Fruit fly (Drosophila melanogaster): ENCODE data around the gene CG4278.
A peak's percentile ranks its signal among the peaks of the same experiment; 100 is the strongest.

Gene CG4278

DNA sequence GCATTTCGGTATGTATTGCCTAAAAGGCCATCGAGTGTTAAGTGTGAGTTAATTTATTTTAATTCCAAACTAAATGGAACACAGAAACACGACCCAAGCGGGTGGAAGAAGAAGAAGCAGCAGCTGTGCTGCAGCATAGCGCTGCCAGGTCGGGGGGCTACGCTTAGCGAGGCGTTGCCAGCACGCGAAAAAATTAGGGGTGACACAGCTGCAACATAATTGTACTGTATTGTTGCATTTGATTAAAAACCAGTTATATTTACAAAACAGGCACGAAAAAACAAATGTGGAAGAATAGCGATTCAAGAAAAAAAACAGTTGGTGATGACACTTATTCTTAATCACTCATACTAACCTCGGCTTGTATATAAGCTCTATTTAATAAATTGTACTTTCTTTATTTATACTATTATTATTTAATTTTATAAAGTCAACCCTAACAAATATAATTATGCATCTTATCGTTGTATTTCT, 23.3 kb downstream of the CG4278 start (continued):
- TF ChIP-seq CG15336 (GFP tag; IDR thresholded peaks at IDR 0.05) = peak; percentile 50
- TF ChIP-seq CG8119 (GFP tag; IDR thresholded peaks at IDR 0.05) = no peak; the same call in 1 of the 3 replicates
- no peak for TF ChIP-seq Sox14 (GFP tag; optimal IDR thresholded peaks at IDR 0.05)
- no peak for TF ChIP-seq CG3032 (tag; optimal IDR thresholded peaks at IDR 0.05)
- TF ChIP-seq Hr39 (GFP tag; optimal IDR thresholded peaks at IDR 0.05) = peak; percentile 88
- no peak for TF ChIP-seq ss (GFP tag; optimal IDR thresholded peaks at IDR 0.05)
- TF ChIP-seq Met (GFP tag; optimal IDR thresholded peaks at IDR 0.05) = peak; percentile 80
- peak; percentile 6 for TF ChIP-seq CG9139 (GFP tag; optimal IDR thresholded peaks at IDR 0.05)
- peak; percentile 51 for TF ChIP-seq Blimp-1 (GFP tag; optimal IDR thresholded peaks at IDR 0.05)
- peak; percentile 41 for TF ChIP-seq CG6792 (GFP tag; optimal IDR thresholded peaks at IDR 0.05)
- peak; percentile 86 for TF ChIP-seq svp (GFP tag)
- peak; percentile 40 for TF ChIP-seq fd59A (GFP tag; optimal IDR thresholded peaks at IDR 0.05)
- TF ChIP-seq CG6276 (GFP tag; optimal IDR thresholded peaks at IDR 0.05) = no peak
- no peak for TF ChIP-seq CG16779 (tag; optimal IDR thresholded peaks at IDR 0.05)
- TF ChIP-seq Sox15 (GFP tag; optimal IDR thresholded peaks at IDR 0.05) = peak; percentile 76
- no peak for TF ChIP-seq pdm3 (GFP tag; optimal IDR thresholded peaks at IDR 0.05)
- TF ChIP-seq CG1621 (tag; optimal IDR thresholded peaks at IDR 0.05) = no peak
- peak; percentile 73 for TF ChIP-seq vri (GFP tag; optimal IDR thresholded peaks at IDR 0.05)
- TF ChIP-seq net (GFP tag; optimal IDR thresholded peaks at IDR 0.05) = no peak
- peak; percentile 74 for TF ChIP-seq achi (GFP tag; optimal IDR thresholded peaks at IDR 0.05)
- peak; percentile 78 for TF ChIP-seq Smox (GFP tag; optimal IDR thresholded peaks at IDR 0.05)
- TF ChIP-seq Eip78C (GFP tag) = no peak
- peak; percentile 66 for TF ChIP-seq CG11762 (GFP tag; optimal IDR thresholded peaks at IDR 0.05; ENCODE audit: insufficient read depth)
- peak; percentile 37 for TF ChIP-seq CG6854 (GFP tag; optimal IDR thresholded peaks at IDR 0.05)
- TF ChIP-seq CG6808 (GFP tag; optimal IDR thresholded peaks at IDR 0.05) = no peak
- no peak for TF ChIP-seq Lpt (GFP tag; optimal IDR thresholded peaks at IDR 0.05)
- TF ChIP-seq CG11902 (GFP tag; optimal IDR thresholded peaks at IDR 0.05) = peak; percentile 64
- TF ChIP-seq Gug (GFP tag; IDR thresholded peaks at IDR 0.05) = peak; percentile 61; the same call in 1 of the 2 replicates

DNA sequence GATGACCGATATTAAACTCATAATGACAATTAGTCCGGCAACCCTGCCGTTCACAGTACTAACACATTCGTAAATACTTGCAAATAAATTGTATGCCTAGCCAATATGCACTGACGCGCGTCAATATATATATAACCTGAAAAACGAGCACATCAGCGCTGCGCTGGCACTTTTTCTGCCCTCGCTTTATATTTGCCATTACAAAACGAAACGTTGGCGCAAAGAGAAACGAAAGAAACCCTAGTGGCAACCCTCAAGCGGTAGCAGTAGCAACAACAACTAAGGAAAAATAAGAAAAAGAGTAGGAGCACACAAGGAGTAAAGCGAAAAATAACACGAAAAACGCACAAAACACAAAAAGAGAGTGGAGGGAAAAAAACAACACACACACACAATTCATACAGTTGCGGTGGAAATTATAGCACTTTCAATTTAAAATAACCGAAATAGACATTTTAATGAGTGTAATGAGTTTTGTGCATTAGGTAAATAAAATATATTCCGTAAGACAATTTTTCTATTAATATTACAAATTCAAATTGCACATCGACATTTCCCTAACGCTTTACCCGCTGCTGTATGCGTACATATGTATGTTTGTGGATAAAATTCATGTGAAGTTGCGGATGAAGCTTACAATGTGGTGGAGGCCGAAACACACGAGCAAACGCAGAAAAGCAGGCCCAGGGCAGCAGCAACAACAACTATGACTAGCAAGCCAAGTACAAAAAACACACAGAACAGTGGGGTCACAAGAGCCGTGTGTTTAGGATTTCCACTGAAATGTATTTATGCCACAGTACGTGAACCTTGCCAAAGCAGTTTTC, 24.1 kb downstream of the CG4278 start:
- peak; percentile 98 for TF ChIP-seq Ets21C (GFP tag; optimal IDR thresholded peaks at IDR 0.05)
- TF ChIP-seq CG7368 (GFP tag; optimal IDR thresholded peaks at IDR 0.05) = peak; percentile 99
- TF ChIP-seq CG31627 (GFP tag; optimal IDR thresholded peaks at IDR 0.05) = peak; percentile 99
- TF ChIP-seq CG6163 (GFP tag; IDR thresholded peaks at IDR 0.05) = peak; percentile 99
- peak; percentile 100 for TF ChIP-seq Eip78C (GFP tag)
- peak; percentile 97 for TF ChIP-seq CG11902 (GFP tag; optimal IDR thresholded peaks at IDR 0.05)
- TF ChIP-seq fd59A (GFP tag; optimal IDR thresholded peaks at IDR 0.05) = peak; percentile 99
- peak; percentile 99 for TF ChIP-seq ss (GFP tag; optimal IDR thresholded peaks at IDR 0.05)
- TF ChIP-seq Gug (GFP tag; IDR thresholded peaks at IDR 0.05) = peak; percentile 98
- peak; percentile 99 for TF ChIP-seq Sox14 (GFP tag; optimal IDR thresholded peaks at IDR 0.05)
- peak; percentile 99 for TF ChIP-seq net (GFP tag; optimal IDR thresholded peaks at IDR 0.05)
- peak; percentile 99 for TF ChIP-seq CG10631 (GFP tag; optimal IDR thresholded peaks at IDR 0.05)
- peak; percentile 98 for TF ChIP-seq vri (GFP tag; optimal IDR thresholded peaks at IDR 0.05)
- TF ChIP-seq CG6276 (GFP tag; optimal IDR thresholded peaks at IDR 0.05) = peak; percentile 99
- peak; percentile 99 for TF ChIP-seq topi (GFP tag; optimal IDR thresholded peaks at IDR 0.05)
- peak; percentile 86 for TF ChIP-seq Hr38 (GFP tag; optimal IDR thresholded peaks at IDR 0.05)
- TF ChIP-seq dsx (GFP tag; optimal IDR thresholded peaks at IDR 0.05; ENCODE audit: poor library complexity, severe bottlenecking) = peak; percentile 99
- peak; percentile 98 for TF ChIP-seq CG6854 (GFP tag; optimal IDR thresholded peaks at IDR 0.05)
- peak; percentile 99 for TF ChIP-seq Ets96B (tag; optimal IDR thresholded peaks at IDR 0.05)
- TF ChIP-seq CG3919 (GFP tag; optimal IDR thresholded peaks at IDR 0.05) = peak; percentile 99
- peak; percentile 99 for TF ChIP-seq CG10669 (GFP tag; optimal IDR thresholded peaks at IDR 0.05)
- peak; percentile 99 for TF ChIP-seq CG16779 (tag; optimal IDR thresholded peaks at IDR 0.05)
- TF ChIP-seq Hr39 (GFP tag; optimal IDR thresholded peaks at IDR 0.05) = peak; percentile 99
- peak; percentile 100 for TF ChIP-seq CG8119 (GFP tag; IDR thresholded peaks at IDR 0.05)
- peak; percentile 99 for TF ChIP-seq lz (GFP tag; optimal IDR thresholded peaks at IDR 0.05)
- TF ChIP-seq CG4318 (GFP tag; optimal IDR thresholded peaks at IDR 0.05) = peak; percentile 97
- peak; percentile 99 for TF ChIP-seq spab (GFP tag; optimal IDR thresholded peaks at IDR 0.05)
- peak; percentile 100 for TF ChIP-seq esn (GFP tag; optimal IDR thresholded peaks at IDR 0.05)
- peak; percentile 99 for TF ChIP-seq Sox102F (GFP tag; optimal IDR thresholded peaks at IDR 0.05)
- peak; percentile 99 for TF ChIP-seq Eip93F (GFP tag; optimal IDR thresholded peaks at IDR 0.05)
- peak; percentile 93 for TF ChIP-seq fkh (GFP tag; optimal IDR thresholded peaks at IDR 0.05)
- TF ChIP-seq Eip75B (GFP tag; optimal IDR thresholded peaks at IDR 0.05) = peak; percentile 99

Data from whole organism, prepupa.